Fruit fly (Drosophila melanogaster): ENCODE data around the gene CG33271.
A peak's percentile ranks its signal among the peaks of the same experiment; 100 is the strongest.

Gene CG33271

dm6 chr3L:11536132-11536531 lies 41.2 kb downstream of the CG33271 start (continued):
- TF ChIP-seq bsh (GFP tag; optimal IDR thresholded peaks at IDR 0.05) (peak in 1 of 2 experiments; percentile 41), Blimp-1 (GFP tag; optimal IDR thresholded peaks at IDR 0.05) (peak; percentile 24), pros (GFP tag; optimal IDR thresholded peaks at IDR 0.05) (no peak), Awh (GFP tag; IDR thresholded peaks at IDR 0.05) (peak; percentile 58), gce (GFP tag; IDR thresholded peaks at IDR 0.05) (no peak), ci (GFP tag; IDR thresholded peaks at IDR 0.05) (peak; percentile 61; the same call in 2 of the 3 replicates), CkIIα-i1 (GFP tag; IDR thresholded peaks at IDR 0.05) (no peak), CG11560 (tag; IDR thresholded peaks at IDR 0.05) (no peak), luna (GFP tag; optimal IDR thresholded peaks at IDR 0.05) (no peak), CG3995 (GFP tag; optimal IDR thresholded peaks at IDR 0.05) (no peak), H15 (GFP tag; IDR thresholded peaks at IDR 0.05) (no peak), gsb-n (tag; optimal IDR thresholded peaks at IDR 0.05) (no peak), CG12299 (tag; optimal IDR thresholded peaks at IDR 0.05) (no peak), otp (GFP tag; IDR thresholded peaks at IDR 0.05) (0 out of 3 replicates have a peak, but pooled peaks have one; percentile 19), Fer3 (tag; optimal IDR thresholded peaks at IDR 0.05) (peak; percentile 22), CG2120 (GFP tag; optimal IDR thresholded peaks at IDR 0.05) (peak; percentile 7), Hr51 (GFP tag; optimal IDR thresholded peaks at IDR 0.05) (peak in 1 of 2 experiments; percentile 35), Ada2b (GFP tag; IDR thresholded peaks at IDR 0.05) (peak; percentile 72), ro (GFP tag; IDR thresholded peaks at IDR 0.05) (no peak), so (GFP tag; IDR thresholded peaks at IDR 0.05) (no peak), CG17829 (tag; optimal IDR thresholded peaks at IDR 0.05) (no peak), stc (GFP tag; IDR thresholded peaks at IDR 0.05) (peak; percentile 33; the same call in 1 of the 2 replicates), lab (GFP tag; optimal IDR thresholded peaks at IDR 0.05) (peak; percentile 37), CG18476 (GFP tag; optimal IDR thresholded peaks at IDR 0.05) (no peak), Dbx (GFP tag; IDR thresholded peaks at IDR 0.05) (0 out of 3 replicates have a peak, but pooled peaks have one; percentile 45), pb (GFP tag; optimal IDR thresholded peaks at IDR 0.05) (no peak), cwo (GFP tag; optimal IDR thresholded peaks at IDR 0.05) (peak; percentile 2), fru (optimal IDR thresholded peaks at IDR 0.05) (no peak), aop (GFP tag; IDR thresholded peaks at IDR 0.05) (no peak), CG4854 (GFP tag; optimal IDR thresholded peaks at IDR 0.05) (no peak), h (optimal IDR thresholded peaks at IDR 0.05) (no peak), sd (tag; optimal IDR thresholded peaks at IDR 0.05) (no peak), gfzf (GFP tag; optimal IDR thresholded peaks at IDR 0.05) (no peak), Ets65A (GFP tag) (peak; percentile 13), CG6765 (GFP tag; optimal IDR thresholded peaks at IDR 0.05) (no peak), Doc3 (GFP tag; IDR thresholded peaks at IDR 0.05; ENCODE audit: partially characterized antibody) (no peak), Vsx1 (GFP tag; optimal IDR thresholded peaks at IDR 0.05) (peak; percentile 15), CG32772 (GFP tag; IDR thresholded peaks at IDR 0.05) (0 out of 2 replicates have a peak, but pooled peaks have one; percentile 26), en (GFP tag; optimal IDR thresholded peaks at IDR 0.05) (no peak), gem (tag; optimal IDR thresholded peaks at IDR 0.05) (peak; percentile 56), gsb (GFP tag; IDR thresholded peaks at IDR 0.05) (no peak), E2f2 (GFP tag; IDR thresholded peaks at IDR 0.05) (peak; percentile 25; the same call in 1 of the 2 replicates), CG6689 (GFP tag; IDR thresholded peaks at IDR 0.05) (peak; percentile 34; the same call in 1 of the 2 replicates), grau (tag; optimal IDR thresholded peaks at IDR 0.05) (peak; percentile 13), sob (GFP tag; IDR thresholded peaks at IDR 0.05) (peak; percentile 43; the same call in 1 of the 2 replicates), sens (GFP tag) (peak; percentile 83), Ptx1 (GFP tag; IDR thresholded peaks at IDR 0.05) (peak; percentile 54), Myb (GFP tag; optimal IDR thresholded peaks at IDR 0.05) (no peak), Mrtf (GFP tag; IDR thresholded peaks at IDR 0.05) (no peak), Six4 (GFP tag; optimal IDR thresholded peaks at IDR 0.05) (no peak), CG8478 (optimal IDR thresholded peaks at IDR 0.05) (no peak), CG7839 (tag; optimal IDR thresholded peaks at IDR 0.05) (peak; percentile 12), Rfx (GFP tag; IDR thresholded peaks at IDR 0.05) (peak; percentile 47; the same call in 1 of the 2 replicates)

Data from whole organism, embryonic.